Fruit fly (Drosophila melanogaster) whole organism, embryonic: ENCODE measurements around the gene CG34136.
A peak's percentile ranks its signal among the peaks of the same experiment; 100 is the strongest.

Experiments used
- Adf1 ChIP-seq: fragments of 200-800 bp; sonication (Bioruptor generic); IDR thresholded peaks from 2 replicates; pipeline ENCODE4 v1.3.6; 2022; ENCODE audit warnings: missing biosample characterization, missing genetic modification characterization
- BEAF-32 ChIP-seq: fragments of 200-800 bp; sonication (Bioruptor generic); optimal IDR thresholded peaks from 3 replicates; lab custom pipeline; 2017; ENCODE audit warnings: missing biosample characterization, missing genetic modification characterization, mild to moderate bottlenecking, moderate library complexity, missing genetic modification reagents
- BtbVII ChIP-seq: fragments of 200-800 bp; sonication (Bioruptor generic); optimal IDR thresholded peaks from 3 replicates; lab custom pipeline; 2017; ENCODE audit warnings: missing biosample characterization, mild to moderate bottlenecking, missing genetic modification characterization
- CG11085 ChIP-seq: fragments of 200-800 bp; sonication (Bioruptor generic); IDR thresholded peaks from 2 replicates; pipeline ENCODE4 v1.3.6; 2022; ENCODE audit warnings: missing biosample characterization, missing genetic modification characterization
- CG11504 ChIP-seq: fragments of 200-800 bp; sonication (Bioruptor generic); optimal IDR thresholded peaks from 3 replicates; lab custom pipeline; 2019; ENCODE audit warnings: missing biosample characterization, mild to moderate bottlenecking, missing genetic modification characterization, moderate library complexity
- CG12071 ChIP-seq: fragments of 200-800 bp; sonication (Bioruptor generic); optimal IDR thresholded peaks from 3 replicates; lab custom pipeline; 2018; ENCODE audit warnings: missing biosample characterization, mild to moderate bottlenecking, missing genetic modification characterization
- CG1233 ChIP-seq: fragments of 200-800 bp; sonication (Bioruptor generic); optimal IDR thresholded peaks from 4 replicates; lab custom pipeline; 2018; ENCODE audit warnings: missing biosample characterization, mild to moderate bottlenecking, missing genetic modification characterization
- CG13775 ChIP-seq: fragments of 200-800 bp; sonication (Bioruptor generic); optimal IDR thresholded peaks from 3 replicates; lab custom pipeline; 2017; ENCODE audit warnings: missing biosample characterization, mild to moderate bottlenecking, missing genetic modification characterization
- CG14860 ChIP-seq: fragments of 200-800 bp; sonication (Bioruptor generic); IDR thresholded peaks from 3 replicates; pipeline ENCODE4 v1.3.6; 2022; ENCODE audit warnings: missing biosample characterization, missing genetic modification characterization; ENCODE audit not compliant: partially characterized antibody
- CG1529 ChIP-seq: fragments of 200-800 bp; sonication (Bioruptor generic); optimal IDR thresholded peaks from 3 replicates; lab custom pipeline; 2018; ENCODE audit warnings: missing biosample characterization, missing genetic modification characterization
- CG1603 ChIP-seq: fragments of 200-800 bp; sonication (Bioruptor generic); optimal IDR thresholded peaks from 2 replicates; lab custom pipeline; 2019; ENCODE audit warnings: missing biosample characterization, mild to moderate bottlenecking, missing genetic modification characterization, moderate library complexity
- CG17385 ChIP-seq: fragments of 200-800 bp; sonication (Bioruptor generic); optimal IDR thresholded peaks from 3 replicates; lab custom pipeline; 2018; ENCODE audit warnings: missing biosample characterization, mild to moderate bottlenecking, missing genetic modification characterization
- CG17829 ChIP-seq: fragments of 200-800 bp; optimal IDR thresholded peaks from 2 replicates; lab custom pipeline; 2019; ENCODE audit warnings: missing biosample characterization, mild to moderate bottlenecking, missing genetic modification characterization, moderate library complexity
- CG18262 ChIP-seq: fragments of 200-800 bp; optimal IDR thresholded peaks from 3 replicates; lab custom pipeline; 2019; ENCODE audit warnings: missing biosample characterization, mild to moderate bottlenecking, missing genetic modification characterization, moderate library complexity
- CG18599 ChIP-seq: fragments of 200-800 bp; sonication (Bioruptor generic); optimal IDR thresholded peaks from 3 replicates; lab custom pipeline; 2017; ENCODE audit warnings: missing biosample characterization, missing genetic modification characterization, mild to moderate bottlenecking, moderate library complexity, missing genetic modification reagents
- CG18764 ChIP-seq: fragments of 200-800 bp; sonication (Bioruptor generic); optimal IDR thresholded peaks from 3 replicates; lab custom pipeline; 2016; ENCODE audit warnings: missing biosample characterization, missing genetic modification characterization
- CG3163 ChIP-seq: fragments of 200-800 bp; sonication (Bioruptor generic); optimal IDR thresholded peaks from 3 replicates; lab custom pipeline; 2016; ENCODE audit warnings: missing biosample characterization, missing genetic modification characterization
- CG3281 ChIP-seq: fragments of 200-800 bp; sonication (Bioruptor generic); optimal IDR thresholded peaks from 3 replicates; lab custom pipeline; 2017; ENCODE audit warnings: missing biosample characterization, mild to moderate bottlenecking, missing genetic modification characterization
- CG33213 ChIP-seq: fragments of 200-800 bp; sonication (Bioruptor generic); optimal IDR thresholded peaks from 3 replicates; lab custom pipeline; 2016; ENCODE audit warnings: missing biosample characterization, missing genetic modification characterization
- CG3726 ChIP-seq: fragments of 200-800 bp; sonication (Bioruptor generic); IDR thresholded peaks from 3 replicates; pipeline ENCODE4, ENCODE4 v1.3.6; 2022; ENCODE audit warnings: missing biosample characterization, missing genetic modification characterization
- CG43689 ChIP-seq: fragments of 200-800 bp; sonication (Bioruptor generic); IDR thresholded peaks from 2 replicates; pipeline ENCODE4 v1.3.6; 2022; ENCODE audit warnings: missing biosample characterization, missing genetic modification characterization
- CG6654 ChIP-seq: fragments of 200-800 bp; sonication (Bioruptor generic); optimal IDR thresholded peaks from 2 replicates; lab custom pipeline; 2017; ENCODE audit warnings: missing biosample characterization, mild to moderate bottlenecking, missing genetic modification characterization
- CG6683 ChIP-seq: fragments of 200-800 bp; sonication (Bioruptor generic); optimal IDR thresholded peaks from 2 replicates; lab custom pipeline; 2017; ENCODE audit warnings: missing biosample characterization, mild to moderate bottlenecking, missing genetic modification characterization, missing genetic modification reagents
- CG8281 ChIP-seq: fragments of 200-800 bp; sonication (Bioruptor generic); optimal IDR thresholded peaks from 2 replicates; lab custom pipeline; 2018; ENCODE audit warnings: missing biosample characterization, mild to moderate bottlenecking, missing genetic modification characterization, moderate library complexity
- CG9609 ChIP-seq: fragments of 200-800 bp; sonication (Bioruptor generic); optimal IDR thresholded peaks from 3 replicates; lab custom pipeline; 2016; ENCODE audit warnings: missing biosample characterization, missing genetic modification characterization
- CG9817 ChIP-seq: fragments of 200-800 bp; sonication (Bioruptor generic); optimal IDR thresholded peaks from 2 replicates; lab custom pipeline; 2018; ENCODE audit warnings: missing biosample characterization, mild to moderate bottlenecking, missing genetic modification characterization, moderate library complexity
- HLHmδ ChIP-seq: fragments of 200-800 bp; sonication (Bioruptor generic); optimal IDR thresholded peaks from 2 replicates; lab custom pipeline; 2018; ENCODE audit warnings: missing biosample characterization, mild to moderate bottlenecking, missing genetic modification characterization, moderate library complexity
- Hey ChIP-seq: fragments of 200-800 bp; sonication (Bioruptor generic); optimal IDR thresholded peaks from 3 replicates; lab custom pipeline; 2018; ENCODE audit warnings: missing biosample characterization, mild to moderate bottlenecking, missing genetic modification characterization
- Mad ChIP-seq: fragments of 200-800 bp; sonication (Bioruptor generic); optimal IDR thresholded peaks from 2 replicates; lab custom pipeline; 2016; ENCODE audit warnings: missing biosample characterization, missing genetic modification characterization
- NfI ChIP-seq: fragments of 200-800 bp; sonication (Bioruptor generic); optimal IDR thresholded peaks from 3 replicates; lab custom pipeline; 2018; ENCODE audit warnings: missing biosample characterization, mild to moderate bottlenecking, missing genetic modification characterization, moderate library complexity
- Side ChIP-seq: fragments of 200-800 bp; sonication (Bioruptor generic); optimal IDR thresholded peaks from 2 replicates; lab custom pipeline; 2016; ENCODE audit warnings: missing biosample characterization, missing genetic modification characterization
- Spps ChIP-seq: fragments of 200-800 bp; sonication (Bioruptor generic); optimal IDR thresholded peaks from 2 replicates; lab custom pipeline; 2018; ENCODE audit warnings: missing biosample characterization, mild to moderate bottlenecking, missing genetic modification characterization
- Usf ChIP-seq: fragments of 200-800 bp; sonication (Bioruptor generic); optimal IDR thresholded peaks from 2 replicates; lab custom pipeline; 2017; ENCODE audit warnings: missing genotype, missing biosample characterization, missing genetic modification characterization
- Vsx1 ChIP-seq: fragments of 200-800 bp; sonication (Bioruptor generic); optimal IDR thresholded peaks from 2 replicates; lab custom pipeline; 2017; ENCODE audit warnings: missing biosample characterization, mild to moderate bottlenecking, missing genetic modification characterization, missing genetic modification reagents
- abd-A ChIP-seq: fragments of 200-800 bp; sonication (Bioruptor generic); optimal IDR thresholded peaks from 3 replicates; lab custom pipeline; 2019; ENCODE audit warnings: missing biosample characterization, mild to moderate bottlenecking, missing genetic modification characterization, moderate library complexity
- al ChIP-seq: fragments of 200-800 bp; sonication (Bioruptor generic); IDR thresholded peaks from 2 replicates; pipeline ENCODE4 v1.3.6; 2022; ENCODE audit warnings: missing biosample characterization, missing genetic modification characterization
- ap ChIP-seq: fragments of 200-800 bp; sonication (Bioruptor generic); IDR thresholded peaks from 2 replicates; pipeline ENCODE4 v1.3.6; 2022; ENCODE audit warnings: missing biosample characterization, missing genetic modification characterization
- ash1 ChIP-seq: fragments of 200-800 bp; sonication (Bioruptor generic); optimal IDR thresholded peaks from 2 replicates; lab custom pipeline; 2018; ENCODE audit warnings: missing biosample characterization, mild to moderate bottlenecking, missing genetic modification characterization
- az2 ChIP-seq: fragments of 200-800 bp; sonication (Bioruptor generic); optimal IDR thresholded peaks from 3 replicates; lab custom pipeline; 2016; ENCODE audit warnings: missing biosample characterization, missing genetic modification characterization
- disco-r ChIP-seq: fragments of 200-800 bp; sonication (Bioruptor generic); optimal IDR thresholded peaks from 2 replicates; lab custom pipeline; 2016; ENCODE audit warnings: missing biosample characterization, missing genetic modification characterization
- dysf ChIP-seq: fragments of 200-800 bp; sonication (Bioruptor generic); IDR thresholded peaks from 3 replicates; pipeline ENCODE4 v1.3.6; 2022; ENCODE audit warnings: missing biosample characterization, missing genetic modification characterization
- fu2 ChIP-seq: fragments of 200-800 bp; sonication (Bioruptor generic); optimal IDR thresholded peaks from 2 replicates; lab custom pipeline; 2016; ENCODE audit warnings: missing biosample characterization, missing genetic modification characterization
- grau ChIP-seq: fragments of 200-800 bp; optimal IDR thresholded peaks from 3 replicates; lab custom pipeline; 2019; ENCODE audit warnings: missing biosample characterization, mild to moderate bottlenecking, missing genetic modification characterization, moderate library complexity
- inv ChIP-seq: fragments of 200-800 bp; sonication (Bioruptor generic); IDR thresholded peaks from 2 replicates; pipeline ENCODE4 v1.3.6; 2022; ENCODE audit warnings: missing biosample characterization, missing genetic modification characterization; ENCODE audit not compliant: partially characterized antibody
- ken ChIP-seq: fragments of 200-800 bp; sonication (Bioruptor generic); IDR thresholded peaks from 3 replicates; pipeline ENCODE4 v1.3.6; 2022; ENCODE audit warnings: missing biosample characterization, missing genetic modification characterization
- kni ChIP-seq: fragments of 200-800 bp; sonication (Bioruptor generic); optimal IDR thresholded peaks from 3 replicates; lab custom pipeline; 2017; ENCODE audit warnings: mild to moderate bottlenecking, missing biosample characterization, missing genetic modification reagents, missing genetic modification characterization
- nerfin-2 ChIP-seq: fragments of 200-800 bp; sonication (Bioruptor generic); IDR thresholded peaks from 2 replicates; pipeline ENCODE4 v1.3.6; 2022; ENCODE audit warnings: missing biosample characterization, missing genetic modification characterization; ENCODE audit not compliant: partially characterized antibody
- pros ChIP-seq: fragments of 200-800 bp; sonication (Bioruptor generic); optimal IDR thresholded peaks from 3 replicates; lab custom pipeline; 2019; ENCODE audit warnings: missing biosample characterization, mild to moderate bottlenecking, missing genetic modification characterization, moderate library complexity
- sob ChIP-seq: fragments of 200-800 bp; sonication (Bioruptor generic); IDR thresholded peaks from 2 replicates; pipeline ENCODE4 v1.3.6; 2022; ENCODE audit warnings: missing biosample characterization, missing genetic modification characterization
- toy ChIP-seq: fragments of 200-800 bp; sonication (Bioruptor generic); IDR thresholded peaks from 2 replicates; pipeline ENCODE4 v1.3.6; 2022; ENCODE audit warnings: missing biosample characterization, missing genetic modification characterization
- usp ChIP-seq: fragments of >200 bp; optimal IDR thresholded peaks from 2 replicates; lab custom pipeline; 2017; ENCODE audit warnings: missing biosample characterization, missing genetic modification characterization

CG34136 gene

DNA sequence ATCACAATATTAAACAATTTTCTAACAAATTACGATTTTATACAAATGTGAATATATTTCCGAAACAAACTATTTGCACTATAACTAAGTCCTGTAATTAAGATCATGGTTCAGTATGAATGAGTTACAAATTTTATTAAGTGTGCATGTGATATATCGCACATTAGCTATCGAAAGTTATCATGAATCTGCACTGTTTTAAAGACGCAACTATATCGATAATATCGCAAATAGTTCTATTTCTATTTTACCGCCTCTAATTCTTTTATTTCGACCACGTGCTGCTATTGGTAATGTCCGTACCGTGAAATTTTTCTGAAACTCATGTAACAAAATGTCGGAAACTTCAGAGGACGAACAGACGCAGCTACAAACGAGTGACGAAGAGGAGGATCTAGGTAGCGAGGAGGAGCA lies 46.3 kb downstream of the CG34136 start, which contains the start of gene pths (continued):
- TF ChIP-seq ash1 (no peak), CG11085 (peak; percentile 58; the same call in 1 of the 2 replicates), CG3726 (no peak), CG9609 (GFP tag; lab: Kevin White, UChicago) (peak; percentile 37), Usf (GFP tag; lab: Kevin White, UChicago) (peak; percentile 45), Hey (no peak), CG9817 (tag; lab: Kevin White, UChicago) (peak; percentile 68), CG18262 (tag; lab: Kevin White, UChicago) (no peak), abd-A (tag; lab: Kevin White, UChicago) (no peak), usp (GFP tag; lab: Kevin White, UChicago) (no peak), CG14860 (GFP tag; lab: Robert Waterston, UW) (peak; percentile 57; the same call in 2 of the 3 replicates), disco-r (GFP tag; lab: Kevin White, UChicago) (no peak), pros (no peak), Spps (tag; lab: Kevin White, UChicago) (no peak), Mad (GFP tag; lab: Kevin White, UChicago) (no peak), kni (no peak), fu2 (peak; percentile 38), CG1529 (GFP tag; lab: Kevin White, UChicago) (no peak), ken (GFP tag; lab: Robert Waterston, UW) (peak; percentile 47; the same call in 1 of the 3 replicates), nerfin-2 (peak; percentile 74), CG1233 (no peak), grau (tag; lab: Kevin White, UChicago) (peak; percentile 44), CG33213 (peak; percentile 36), al (GFP tag; lab: Robert Waterston, UW) (no peak), sob (GFP tag; lab: Robert Waterston, UW) (peak; percentile 79), CG11504 (tag; lab: Kevin White, UChicago) (no peak), toy (GFP tag; lab: Robert Waterston, UW) (no peak), CG43689 (GFP tag; lab: Robert Waterston, UW) (no peak), CG3163 (peak; percentile 3), dysf (GFP tag; lab: Robert Waterston, UW) (0 out of 3 replicates have a peak, but pooled peaks have one; percentile 23), Vsx1 (GFP tag; lab: Kevin White, UChicago) (no peak), CG6683 (GFP tag; lab: Kevin White, UChicago) (no peak), BtbVII (GFP tag; lab: Kevin White, UChicago) (no peak), NfI (GFP tag; lab: Kevin White, UChicago) (peak; percentile 41), BEAF-32 (GFP tag; lab: Kevin White, UChicago) (peak; percentile 91), CG18599 (GFP tag; lab: Kevin White, UChicago) (no peak), HLHmδ (GFP tag; lab: Kevin White, UChicago) (no peak), ap (GFP tag; lab: Robert Waterston, UW) (no peak), CG17385 (no peak), Side (no peak), CG17829 (peak; percentile 39), CG18764 (GFP tag; lab: Kevin White, UChicago) (peak; percentile 4), CG8281 (tag; lab: Kevin White, UChicago) (no peak), CG12071 (no peak), inv (GFP tag; lab: Robert Waterston, UW) (peak; percentile 79), CG3281 (no peak), az2 (GFP tag; lab: Kevin White, UChicago) (peak; percentile 2), CG1603 (tag; lab: Kevin White, UChicago) (peak; percentile 95), CG6654 (GFP tag; lab: Kevin White, UChicago) (no peak), CG13775 (GFP tag; lab: Kevin White, UChicago) (peak; percentile 8), Adf1 (GFP tag; lab: Robert Waterston, UW) (no peak)
